Worm (Caenorhabditis elegans): Measurements from ENCODE around the gene T21C12.4.
A peak's percentile ranks its signal among the peaks of the same experiment; 100 is the strongest.

Gene T21C12.4

ce11 chrIII:10506699-10507248, 51.0 kb downstream of the T21C12.4 start, which contains the start of the genes sip-1 and sly-1 (continued):
- TF ChIP-seq pqm-1 (tag; optimal IDR thresholded peaks at IDR 0.05) = no peak
- TF ChIP-seq ceh-62 (tag; optimal IDR thresholded peaks at IDR 0.05) = no peak
- no peak for TF ChIP-seq Y5F2A.4 (GFP tag; optimal IDR thresholded peaks at IDR 0.05)
- peak; percentile 69 for TF ChIP-seq nhr-28 (tag; optimal IDR thresholded peaks at IDR 0.05)
- peak; percentile 94 for TF ChIP-seq dpl-1 (GFP tag; optimal IDR thresholded peaks at IDR 0.05)
- TF ChIP-seq duxl-1 (tag; optimal IDR thresholded peaks at IDR 0.05; ENCODE audit: poor library complexity) = no peak
- no peak for TF ChIP-seq dmd-8 (GFP tag; IDR thresholded peaks at IDR 0.05)
- TF ChIP-seq mxl-2 (GFP tag; conservative IDR thresholded peaks at IDR 0.05) = no peak
- TF ChIP-seq ZK337.2 (GFP tag; IDR thresholded peaks at IDR 0.05) = no peak
- no peak for TF ChIP-seq gei-8 (GFP tag; optimal IDR thresholded peaks at IDR 0.05)
- TF ChIP-seq ceh-44 (GFP tag; IDR thresholded peaks at IDR 0.05) = no peak
- TF ChIP-seq D1046.2 (GFP tag; IDR thresholded peaks at IDR 0.05) = no peak
- TF ChIP-seq lsy-2 (tag; optimal IDR thresholded peaks at IDR 0.05) = peak in 1 of 2 experiments; percentile 92
- peak; percentile 78 for TF ChIP-seq aha-1 (tag)
- no peak for TF ChIP-seq sdz-12 (GFP tag; optimal IDR thresholded peaks at IDR 0.05)
- no peak for TF ChIP-seq nhr-25 (tag; optimal IDR thresholded peaks at IDR 0.05; ENCODE audit: borderline replicate concordance, insufficient read depth)
- no peak for TF ChIP-seq attf-4 (tag; optimal IDR thresholded peaks at IDR 0.05)
- TF ChIP-seq R02D3.7 (tag; optimal IDR thresholded peaks at IDR 0.05) = no peak
- TF ChIP-seq nhr-6 (tag; optimal IDR thresholded peaks at IDR 0.05) = peak; percentile 81
- TF ChIP-seq aly-2 (tag; optimal IDR thresholded peaks at IDR 0.05) = no peak
- TF ChIP-seq F26F4.8 (GFP tag; conservative IDR thresholded peaks at IDR 0.05) = no peak
- TF ChIP-seq dmd-9 (GFP tag; IDR thresholded peaks at IDR 0.05) = no peak
- no peak for TF ChIP-seq egl-27 (tag; optimal IDR thresholded peaks at IDR 0.05)
- no peak; the same call in 1 of the 2 replicates for TF ChIP-seq arid-1 (GFP tag; conservative IDR thresholded peaks at IDR 0.05)
- TF ChIP-seq dmd-6 (GFP tag; IDR thresholded peaks at IDR 0.05) = peak; percentile 27; the same call in 1 of the 2 replicates
- peak; percentile 54 for TF ChIP-seq hlh-11 (tag; optimal IDR thresholded peaks at IDR 0.05)
- peak; percentile 19 for TF ChIP-seq F37D6.2 (tag; optimal IDR thresholded peaks at IDR 0.05)
- no peak for TF ChIP-seq pha-4 (GFP tag; IDR thresholded peaks at IDR 0.05)
- TF ChIP-seq pha-4 (tag; optimal IDR thresholded peaks at IDR 0.05) = peak; percentile 37
- TF ChIP-seq nhr-10 (tag; optimal IDR thresholded peaks at IDR 0.05) = no peak
- TF ChIP-seq nhr-102 (tag; optimal IDR thresholded peaks at IDR 0.05) = peak; percentile 70
- no peak for TF ChIP-seq lim-7 (GFP tag; IDR thresholded peaks at IDR 0.05)
- no peak for TF ChIP-seq nhr-76 (tag; optimal IDR thresholded peaks at IDR 0.05)
- no peak for TF ChIP-seq zfp-2 (tag; optimal IDR thresholded peaks at IDR 0.05)
- no peak for TF ChIP-seq daf-19 (GFP tag; conservative IDR thresholded peaks at IDR 0.05)
- TF ChIP-seq T26A8.4 (GFP tag; IDR thresholded peaks at IDR 0.05) = no peak
- peak; percentile 25 for TF ChIP-seq unc-130 (GFP tag; optimal IDR thresholded peaks at IDR 0.05)

- TF ChIP-seq mxl-2 (GFP tag; conservative IDR thresholded peaks at IDR 0.05) (no peak), zip-2 (tag; optimal IDR thresholded peaks at IDR 0.05) (no peak), daf-12 (tag; optimal IDR thresholded peaks at IDR 0.05) (no peak), madf-5 (GFP tag; IDR thresholded peaks at IDR 0.05) (no peak), R02D3.7 (tag; optimal IDR thresholded peaks at IDR 0.05) (no peak), ceh-20 (GFP tag; IDR thresholded peaks at IDR 0.05) (no peak), hlh-30 (tag; optimal IDR thresholded peaks at IDR 0.05; ENCODE audit: insufficient read depth) (no peak), ceh-62 (tag; optimal IDR thresholded peaks at IDR 0.05) (no peak), mep-1 (tag; optimal IDR thresholded peaks at IDR 0.05) (no peak), mdt-29 (GFP tag; IDR thresholded peaks at IDR 0.05) (no peak), dpl-1 (GFP tag; optimal IDR thresholded peaks at IDR 0.05) (no peak), nhr-11 (tag; optimal IDR thresholded peaks at IDR 0.05) (no peak), hif-1 (tag; optimal IDR thresholded peaks at IDR 0.05) (no peak), dve-1 (tag; optimal IDR thresholded peaks at IDR 0.05; ENCODE audit: insufficient read depth) (no peak), dmd-9 (GFP tag; IDR thresholded peaks at IDR 0.05) (no peak), pqm-1 (tag; optimal IDR thresholded peaks at IDR 0.05) (no peak), D1046.2 (GFP tag; IDR thresholded peaks at IDR 0.05) (no peak), F49E8.2 (tag; optimal IDR thresholded peaks at IDR 0.05; ENCODE audit: borderline replicate concordance) (peak; percentile 54), php-3 (GFP tag; IDR thresholded peaks at IDR 0.05) (no peak), nhr-28 (tag; optimal IDR thresholded peaks at IDR 0.05) (no peak)
These were observed 51.7 kb downstream of the T21C12.4 start for ce11 chrIII:10505943-10506698.
